Worm (Caenorhabditis elegans): ENCODE measurements around the gene F08A7.1.

DNA sequence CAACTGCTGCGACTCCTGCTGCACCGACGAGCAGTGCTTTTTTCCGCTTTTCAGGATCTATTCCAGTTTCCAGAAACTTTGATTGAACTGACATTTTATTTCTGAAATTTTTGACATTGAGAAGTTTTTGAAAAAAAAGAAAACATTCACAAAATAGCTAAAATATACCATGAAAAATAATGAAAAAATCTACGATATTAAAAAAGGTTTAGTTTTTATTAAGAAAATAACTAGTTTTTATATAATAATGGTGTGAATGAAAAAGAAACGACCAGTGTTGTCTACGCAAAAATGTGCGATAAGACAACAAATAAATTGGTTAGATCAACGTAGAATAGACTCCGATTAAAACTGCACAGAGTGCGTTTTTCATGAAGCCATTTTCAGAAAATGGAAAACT, 34.9 kb upstream of the F08A7.1 start, which contains the start of gene pmp-4:
- no peak for TF ChIP-seq elt-1 (tag; optimal IDR thresholded peaks at IDR 0.05; ENCODE audit: borderline replicate concordance, insufficient read depth)
- no peak for TF ChIP-seq nhr-76 (tag; optimal IDR thresholded peaks at IDR 0.05)
- no peak for TF ChIP-seq nhr-237 (tag; optimal IDR thresholded peaks at IDR 0.05)
- no peak for TF ChIP-seq elt-3 (tag; optimal IDR thresholded peaks at IDR 0.05)
- TF ChIP-seq blmp-1 (tag; optimal IDR thresholded peaks at IDR 0.05), result no peak
- TF ChIP-seq lsy-2 (tag; optimal IDR thresholded peaks at IDR 0.05), result no peak
- no peak for TF ChIP-seq zip-8 (tag; optimal IDR thresholded peaks at IDR 0.05)
- TF ChIP-seq unc-62 (GFP tag; optimal IDR thresholded peaks at IDR 0.05), result no peak
